Fruit fly (Drosophila melanogaster) whole organism, embryonic: ENCODE results near the gene Ubi-p5E.

Experiments used
- B-H1 ChIP-seq: fragments of 200-800 bp; sonication (Bioruptor generic); IDR thresholded peaks from 3 replicates; pipeline ENCODE4 v1.3.6; 2022; ENCODE audit warnings: missing biosample characterization, missing genetic modification characterization
- CG10565 ChIP-seq: fragments of 200-800 bp; sonication (Bioruptor generic); optimal IDR thresholded peaks from 3 replicates; lab custom pipeline; 2016; ENCODE audit warnings: missing biosample characterization, mild to moderate bottlenecking, missing genetic modification characterization
- CG10654 ChIP-seq: fragments of 200-800 bp; sonication (Bioruptor generic); optimal IDR thresholded peaks from 2 replicates; lab custom pipeline; 2016; ENCODE audit warnings: missing biosample characterization, missing genetic modification characterization
- CG10959 ChIP-seq: fragments of 200-800 bp; sonication (Bioruptor generic); IDR thresholded peaks from 2 replicates; pipeline ENCODE4 v1.3.6; 2022; ENCODE audit warnings: missing biosample characterization, missing genetic modification characterization
- CG11247 ChIP-seq: fragments of 200-800 bp; sonication (Bioruptor generic); IDR thresholded peaks from 2 replicates; pipeline ENCODE4 v1.3.6; 2022; ENCODE audit warnings: missing biosample characterization, missing genetic modification characterization
- CG11696 ChIP-seq: fragments of 200-800 bp; sonication (Bioruptor generic); IDR thresholded peaks from 2 replicates; pipeline ENCODE4 v1.3.6; 2022; ENCODE audit warnings: missing biosample characterization, missing genetic modification characterization
- CG12071 ChIP-seq: fragments of 200-800 bp; sonication (Bioruptor generic); optimal IDR thresholded peaks from 3 replicates; lab custom pipeline; 2018; ENCODE audit warnings: missing biosample characterization, mild to moderate bottlenecking, missing genetic modification characterization
- CG12236 ChIP-seq: fragments of 200-800 bp; sonication (Bioruptor generic); optimal IDR thresholded peaks from 2 replicates; lab custom pipeline; 2016; ENCODE audit warnings: missing biosample characterization, missing genetic modification characterization
- CG12942 ChIP-seq: fragments of 200-800 bp; sonication (Bioruptor generic); optimal IDR thresholded peaks from 3 replicates; lab custom pipeline; 2016; ENCODE audit warnings: missing biosample characterization, missing genetic modification characterization
- CG13287 ChIP-seq: fragments of 200-800 bp; sonication (Bioruptor generic); IDR thresholded peaks from 2 replicates; pipeline ENCODE4 v1.3.6; 2022; ENCODE audit warnings: missing biosample characterization, missing genetic modification characterization; ENCODE audit not compliant: partially characterized antibody
- CG13624 ChIP-seq: fragments of 200-800 bp; sonication (Bioruptor generic); optimal IDR thresholded peaks from 2 replicates; lab custom pipeline; 2016; ENCODE audit warnings: missing biosample characterization, missing genetic modification characterization
- CG15269 ChIP-seq: fragments of 200-800 bp; sonication (Bioruptor generic); optimal IDR thresholded peaks from 2 replicates; lab custom pipeline; 2018; ENCODE audit warnings: missing biosample characterization, mild to moderate bottlenecking, missing genetic modification characterization, moderate library complexity
- CG15696 ChIP-seq: fragments of 200-800 bp; sonication (Bioruptor generic); optimal IDR thresholded peaks from 2 replicates; lab custom pipeline; 2019; ENCODE audit warnings: missing biosample characterization, mild to moderate bottlenecking, missing genetic modification characterization, moderate library complexity
- CG16779 ChIP-seq: fragments of 200-800 bp; sonication (Bioruptor generic); IDR thresholded peaks from 2 replicates; pipeline ENCODE4 v1.3.6; 2022; ENCODE audit warnings: missing biosample characterization, missing genetic modification characterization
- CG17359 ChIP-seq: fragments of 200-800 bp; sonication (Bioruptor generic); optimal IDR thresholded peaks from 3 replicates; lab custom pipeline; 2018; ENCODE audit warnings: missing biosample characterization, mild to moderate bottlenecking, missing genetic modification characterization, moderate library complexity
- CG2129 ChIP-seq: fragments of 200-800 bp; sonication (Bioruptor generic); IDR thresholded peaks from 2 replicates; pipeline ENCODE4 v1.3.6; 2022; ENCODE audit warnings: missing biosample characterization, missing genetic modification characterization; ENCODE audit not compliant: partially characterized antibody
- CG30020 ChIP-seq: fragments of 200-800 bp; optimal IDR thresholded peaks from 2 replicates; lab custom pipeline; 2019; ENCODE audit warnings: missing biosample characterization, mild to moderate bottlenecking, missing genetic modification characterization, moderate library complexity
- CG31441 ChIP-seq: fragments of 200-800 bp; sonication (Bioruptor generic); IDR thresholded peaks from 2 replicates; pipeline ENCODE4 v1.3.6; 2022; ENCODE audit warnings: missing biosample characterization, missing genetic modification characterization
- CG32767 ChIP-seq: fragments of 200-800 bp; sonication (Bioruptor generic); IDR thresholded peaks from 2 replicates; pipeline ENCODE4 v1.3.6; 2022; ENCODE audit warnings: missing biosample characterization, missing genetic modification characterization
- CG3726 ChIP-seq: fragments of 200-800 bp; sonication (Bioruptor generic); IDR thresholded peaks from 3 replicates; pipeline ENCODE4, ENCODE4 v1.3.6; 2022; ENCODE audit warnings: missing biosample characterization, missing genetic modification characterization
- CG4617 ChIP-seq: fragments of 200-800 bp; sonication (Bioruptor generic); optimal IDR thresholded peaks from 3 replicates; lab custom pipeline; 2016; ENCODE audit warnings: missing biosample characterization, missing genetic modification characterization, borderline replicate concordance
- CG7372 ChIP-seq: fragments of 200-800 bp; sonication (Bioruptor generic); IDR thresholded peaks from 2 replicates; pipeline ENCODE4 v1.3.6; 2022; ENCODE audit warnings: missing biosample characterization, missing genetic modification characterization
- CG9797 ChIP-seq: fragments of 200-800 bp; sonication (Bioruptor generic); optimal IDR thresholded peaks from 3 replicates; lab custom pipeline; 2018; ENCODE audit warnings: missing biosample characterization, mild to moderate bottlenecking, missing genetic modification characterization
- CrebB ChIP-seq: fragments of 200-800 bp; sonication (Bioruptor generic); optimal IDR thresholded peaks from 3 replicates; lab custom pipeline; 2018; ENCODE audit warnings: missing biosample characterization, mild to moderate bottlenecking, missing genetic modification characterization
- GATAe ChIP-seq: fragments of 200-800 bp; sonication (Bioruptor generic); conservative IDR thresholded peaks from 2 replicates; pipeline ENCODE4 v1.3.6; 2022; ENCODE audit warnings: missing biosample characterization, missing genetic modification characterization
- Med ChIP-seq: fragments of 200-800 bp; sonication (Bioruptor generic); peaks from one replicate; lab custom pipeline; 2016; ENCODE audit warnings: missing biosample characterization, missing genetic modification characterization, mild to moderate bottlenecking, inconsistent platforms, moderate library complexity
- Spps ChIP-seq: fragments of 200-800 bp; sonication (Bioruptor generic); optimal IDR thresholded peaks from 2 replicates; lab custom pipeline; 2018; ENCODE audit warnings: missing biosample characterization, mild to moderate bottlenecking, missing genetic modification characterization
- Sry-β ChIP-seq: fragments of 200-800 bp; sonication (Bioruptor generic); optimal IDR thresholded peaks from 2 replicates; lab custom pipeline; 2018; ENCODE audit warnings: missing biosample characterization, mild to moderate bottlenecking, missing genetic modification characterization, moderate library complexity
- Tbp ChIP-seq: fragments of >200 bp; optimal IDR thresholded peaks from 2 replicates; lab custom pipeline; 2018; ENCODE audit warnings: missing biosample characterization, missing genetic modification characterization
- ash1 ChIP-seq: fragments of 200-800 bp; sonication (Bioruptor generic); optimal IDR thresholded peaks from 2 replicates; lab custom pipeline; 2018; ENCODE audit warnings: missing biosample characterization, mild to moderate bottlenecking, missing genetic modification characterization
- cas ChIP-seq: fragments of 200-800 bp; sonication (Bioruptor generic); IDR thresholded peaks from 2 replicates; pipeline ENCODE4 v1.3.6; 2022; ENCODE audit warnings: missing biosample characterization, missing genetic modification characterization
- dmrt99B ChIP-seq: fragments of 200-800 bp; sonication (Bioruptor generic); optimal IDR thresholded peaks from 2 replicates; lab custom pipeline; 2018; ENCODE audit warnings: missing biosample characterization, mild to moderate bottlenecking, missing genetic modification characterization, moderate library complexity
- fd102C ChIP-seq: fragments of 200-800 bp; sonication (Bioruptor generic); optimal IDR thresholded peaks from 2 replicates; lab custom pipeline; 2018; ENCODE audit warnings: missing biosample characterization, mild to moderate bottlenecking, missing genetic modification characterization, moderate library complexity
- gcm ChIP-seq: fragments of 200-800 bp; sonication (Bioruptor generic); optimal IDR thresholded peaks from 2 replicates; lab custom pipeline; 2019; ENCODE audit warnings: missing biosample characterization, mild to moderate bottlenecking, missing genetic modification characterization, moderate library complexity
- gcm2 ChIP-seq: fragments of 200-800 bp; sonication (Bioruptor generic); optimal IDR thresholded peaks from 2 replicates; lab custom pipeline; 2016; ENCODE audit warnings: missing biosample characterization, missing genetic modification characterization
- gem ChIP-seq: fragments of 200-800 bp; sonication (Bioruptor generic); optimal IDR thresholded peaks from 2 replicates; lab custom pipeline; 2019; ENCODE audit warnings: missing biosample characterization, mild to moderate bottlenecking, missing genetic modification characterization, moderate library complexity
- lbe ChIP-seq: fragments of 200-800 bp; sonication (Bioruptor generic); optimal IDR thresholded peaks from 2 replicates; lab custom pipeline; 2016; ENCODE audit warnings: missing biosample characterization, mild to moderate bottlenecking, missing genetic modification characterization
- nmo ChIP-seq: fragments of 200-800 bp; sonication (Bioruptor generic); optimal IDR thresholded peaks from 2 replicates; lab custom pipeline; 2018; ENCODE audit warnings: missing biosample characterization, mild to moderate bottlenecking, missing genetic modification characterization, moderate library complexity
- pho ChIP-seq: fragments of 200-800 bp; sonication (Bioruptor generic); optimal IDR thresholded peaks from 2 replicates; lab custom pipeline; 2016; ENCODE audit warnings: missing biosample characterization, missing genetic modification characterization
- phol ChIP-seq: fragments of 200-800 bp; sonication (Bioruptor generic); optimal IDR thresholded peaks from 3 replicates; lab custom pipeline; 2018; ENCODE audit warnings: missing biosample characterization, mild to moderate bottlenecking, missing genetic modification characterization, moderate library complexity
- pros ChIP-seq: fragments of 200-800 bp; sonication (Bioruptor generic); optimal IDR thresholded peaks from 3 replicates; lab custom pipeline; 2019; ENCODE audit warnings: missing biosample characterization, mild to moderate bottlenecking, missing genetic modification characterization, moderate library complexity
- repo ChIP-seq: fragments of 200-800 bp; sonication (Bioruptor generic); optimal IDR thresholded peaks from 2 replicates; lab custom pipeline; 2016; ENCODE audit warnings: missing biosample characterization, missing genetic modification characterization
- run ChIP-seq: fragments of 200-800 bp; sonication (Bioruptor generic); optimal IDR thresholded peaks from 3 replicates; lab custom pipeline; 2018; ENCODE audit warnings: missing biosample characterization, mild to moderate bottlenecking, missing genetic modification characterization
- schlank ChIP-seq: fragments of 200-800 bp; sonication (Bioruptor generic); optimal IDR thresholded peaks from 2 replicates; lab custom pipeline; 2018; ENCODE audit warnings: missing biosample characterization, mild to moderate bottlenecking, missing genetic modification characterization
- sima ChIP-seq: fragments of 200-800 bp; sonication (Bioruptor generic); optimal IDR thresholded peaks from 2 replicates; lab custom pipeline; 2016; ENCODE audit warnings: missing biosample characterization, missing genetic modification characterization
- so ChIP-seq: fragments of 200-800 bp; sonication (Bioruptor generic); IDR thresholded peaks from 3 replicates; pipeline ENCODE4 v1.3.6; 2022; ENCODE audit warnings: missing biosample characterization, missing genetic modification characterization
- tll ChIP-seq, 2 experiments: fragments of 200-800 bp in 1 of 2; fragments of >200 bp in 1 of 2; sonication (Bioruptor generic) in 1 of 2; optimal IDR thresholded peaks; 2 replicates each; lab custom pipeline; 2017 to 2019; ENCODE audit warnings: missing biosample characterization in 2 of 2, missing genetic modification characterization in 2 of 2, mild to moderate bottlenecking in 1 of 2, moderate library complexity in 1 of 2
- zen ChIP-seq: fragments of 200-800 bp; sonication (Bioruptor generic); optimal IDR thresholded peaks from 3 replicates; lab custom pipeline; 2018; ENCODE audit warnings: missing biosample characterization, mild to moderate bottlenecking, missing genetic modification characterization, moderate library complexity

Ubi-p5E gene

dm6 chrX:6279629-6280073, at the start of gene Ubi-p5E:
TSS of gene Ubi-p5E (minus strand) at chrX:6279647.
- TF ChIP-seq zen (tag; lab: Kevin White, UChicago) (peak; percentile 3), pros (GFP tag; lab: Kevin White, UChicago) (peak; percentile 33), CG31441 (GFP tag; lab: Robert Waterston, UW) (0 out of 2 replicates have a peak, but pooled peaks have one; percentile 0), lbe (GFP tag; lab: Kevin White, UChicago) (peak; percentile 51), pho (GFP tag; lab: Kevin White, UChicago) (no peak), CG3726 (GFP tag; lab: Robert Waterston, UW) (no peak), repo (GFP tag; lab: Kevin White, UChicago) (no peak), Med (GFP tag; lab: Kevin White, UChicago) (peak; percentile 18), CG13624 (GFP tag; lab: Kevin White, UChicago) (peak; percentile 16), CG30020 (tag; lab: Kevin White, UChicago) (peak; percentile 87)

DNA sequence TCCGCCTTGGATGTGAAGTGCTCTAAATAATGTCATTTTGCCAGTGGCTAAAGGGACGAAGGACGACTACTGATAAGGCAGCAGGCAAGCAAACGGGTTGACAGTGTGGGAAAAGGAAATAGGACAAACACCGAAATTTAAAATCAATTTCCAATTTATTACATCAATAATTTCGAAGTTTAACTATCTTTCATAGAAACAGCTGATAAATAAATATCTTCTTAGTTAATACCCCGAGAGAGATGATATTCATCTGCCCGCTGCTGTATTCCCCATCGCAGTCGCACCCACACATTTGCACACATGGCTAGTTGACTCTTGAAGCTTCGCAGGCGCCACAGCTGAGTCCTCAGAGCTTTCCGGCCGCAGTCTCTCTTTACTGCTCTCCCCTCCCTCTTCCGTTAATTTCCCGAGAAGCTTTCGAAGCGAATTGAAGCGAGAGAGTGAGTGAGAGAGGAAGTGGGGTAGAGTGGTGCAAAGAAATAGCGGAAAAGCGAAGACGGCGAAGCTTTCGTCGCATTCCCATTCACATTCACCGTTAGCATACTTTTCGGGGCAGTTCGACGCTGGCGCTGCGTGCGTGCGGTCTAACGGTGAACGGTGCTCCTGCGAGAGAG, 37.5 kb upstream of the Ubi-p5E start:
- TF ChIP-seq CG16779 = no peak
- peak; percentile 66 for TF ChIP-seq gem
- peak; percentile 13 for TF ChIP-seq CG10654
- TF ChIP-seq ash1 (GFP tag; lab: Kevin White, UChicago) = no peak
- no peak for TF ChIP-seq CG2129 (GFP tag; lab: Robert Waterston, UW)
- TF ChIP-seq CG10565 (GFP tag; lab: Kevin White, UChicago) = no peak
- peak; percentile 25; the same call in 1 of the 2 replicates for TF ChIP-seq CG32767 (GFP tag; lab: Robert Waterston, UW)
- peak; percentile 43 for TF ChIP-seq nmo
- TF ChIP-seq run (tag; lab: Kevin White, UChicago) = no peak
- no peak for TF ChIP-seq CG4617
- TF ChIP-seq CG12071 = peak; percentile 44
- no peak for TF ChIP-seq sima (GFP tag; lab: Kevin White, UChicago)
- TF ChIP-seq CG15696 (tag; lab: Kevin White, UChicago) = no peak
- TF ChIP-seq gcm2 (GFP tag; lab: Kevin White, UChicago) = peak; percentile 3
- no peak for TF ChIP-seq CG10959 (GFP tag; lab: Robert Waterston, UW)
- peak; percentile 78 for TF ChIP-seq CG15269 (tag; lab: Kevin White, UChicago)
- TF ChIP-seq CG12942 (GFP tag; lab: Kevin White, UChicago) = no peak
- TF ChIP-seq Sry-β = no peak
- TF ChIP-seq cas (GFP tag; lab: Robert Waterston, UW) = no peak
- TF ChIP-seq CG12236 = no peak
- TF ChIP-seq phol (tag; lab: Kevin White, UChicago) = peak; percentile 49
- no peak for TF ChIP-seq gcm (GFP tag; lab: Kevin White, UChicago)
- TF ChIP-seq CG11696 = peak; percentile 72
- TF ChIP-seq CG7372 (GFP tag; lab: Robert Waterston, UW) = peak; percentile 60
- no peak for TF ChIP-seq fd102C (GFP tag; lab: Kevin White, UChicago)
- no peak for TF ChIP-seq CG9797 (GFP tag; lab: Kevin White, UChicago)
- TF ChIP-seq Tbp (GFP tag; lab: Kevin White, UChicago) = no peak
- TF ChIP-seq CG11247 (GFP tag; lab: Robert Waterston, UW) = peak; percentile 66
- TF ChIP-seq schlank = peak; percentile 49
- no peak for TF ChIP-seq CG13287 (GFP tag; lab: Robert Waterston, UW)
- TF ChIP-seq tll (GFP tag; optimal IDR thresholded peaks at IDR 0.05; lab: Kevin White, UChicago) = no peak
- TF ChIP-seq so (GFP tag; lab: Robert Waterston, UW) = peak; percentile 55; the same call in 1 of the 3 replicates
- TF ChIP-seq Spps = no peak
- TF ChIP-seq dmrt99B (tag; lab: Kevin White, UChicago) = peak; percentile 73
- peak; percentile 62 for TF ChIP-seq CG17359
- no peak; the same call in 1 of the 2 replicates for TF ChIP-seq GATAe (GFP tag; lab: Robert Waterston, UW)
- TF ChIP-seq B-H1 (GFP tag; lab: Robert Waterston, UW) = peak; percentile 58
- TF ChIP-seq CrebB (tag; lab: Kevin White, UChicago) = peak; percentile 20
